Fruit fly (Drosophila melanogaster) whole organism, embryonic: Measurements from ENCODE around the gene APC4.

Experiments
- Atf3 ChIP-seq: fragments of 200-800 bp; sonication (Bioruptor generic); optimal IDR thresholded peaks from 3 replicates; lab custom pipeline; 2016; ENCODE audit warnings: missing biosample characterization, missing genetic modification characterization
- Bgb ChIP-seq: fragments of 200-800 bp; sonication (Bioruptor generic); IDR thresholded peaks from 2 replicates; pipeline ENCODE4 v1.3.6; 2022; ENCODE audit warnings: missing biosample characterization, missing genetic modification characterization; ENCODE audit not compliant: partially characterized antibody
- CG11456 ChIP-seq: fragments of 200-800 bp; sonication (Bioruptor generic); IDR thresholded peaks from 3 replicates; pipeline ENCODE4 v1.3.6; 2022; ENCODE audit warnings: missing biosample characterization, missing genetic modification characterization
- CG12659 ChIP-seq: fragments of 200-800 bp; sonication (Bioruptor generic); optimal IDR thresholded peaks from 3 replicates; lab custom pipeline; 2017; ENCODE audit warnings: mild to moderate bottlenecking, missing biosample characterization, missing genetic modification reagents, missing genetic modification characterization
- CG14860 ChIP-seq: fragments of 200-800 bp; sonication (Bioruptor generic); IDR thresholded peaks from 3 replicates; pipeline ENCODE4 v1.3.6; 2022; ENCODE audit warnings: missing biosample characterization, missing genetic modification characterization; ENCODE audit not compliant: partially characterized antibody
- CG1603 ChIP-seq: fragments of 200-800 bp; sonication (Bioruptor generic); optimal IDR thresholded peaks from 2 replicates; lab custom pipeline; 2019; ENCODE audit warnings: missing biosample characterization, mild to moderate bottlenecking, missing genetic modification characterization, moderate library complexity
- CG16813 ChIP-seq: fragments of 200-800 bp; sonication (Bioruptor generic); IDR thresholded peaks from 3 replicates; pipeline ENCODE4 v1.3.6; 2022; ENCODE audit warnings: missing biosample characterization, missing genetic modification characterization; ENCODE audit not compliant: partially characterized antibody
- CG17186 ChIP-seq: fragments of 200-800 bp; sonication (Bioruptor generic); optimal IDR thresholded peaks from 3 replicates; lab custom pipeline; 2017; ENCODE audit warnings: missing biosample characterization, missing genetic modification reagents, missing genetic modification characterization
- CG17829 ChIP-seq: fragments of 200-800 bp; optimal IDR thresholded peaks from 2 replicates; lab custom pipeline; 2019; ENCODE audit warnings: missing biosample characterization, mild to moderate bottlenecking, missing genetic modification characterization, moderate library complexity
- CG2116 ChIP-seq: fragments of 200-800 bp; sonication (Bioruptor generic); optimal IDR thresholded peaks from 3 replicates; lab custom pipeline; 2018; ENCODE audit warnings: missing biosample characterization, mild to moderate bottlenecking, missing genetic modification characterization
- CG2712 ChIP-seq: fragments of 200-800 bp; optimal IDR thresholded peaks from 3 replicates; lab custom pipeline; 2019; ENCODE audit warnings: missing biosample characterization, mild to moderate bottlenecking, missing genetic modification characterization, moderate library complexity
- CG33213 ChIP-seq: fragments of 200-800 bp; sonication (Bioruptor generic); optimal IDR thresholded peaks from 3 replicates; lab custom pipeline; 2016; ENCODE audit warnings: missing biosample characterization, missing genetic modification characterization
- CG33557 ChIP-seq: fragments of 200-800 bp; sonication (Bioruptor generic); optimal IDR thresholded peaks from 2 replicates; lab custom pipeline; 2019; ENCODE audit warnings: missing biosample characterization, mild to moderate bottlenecking, missing genetic modification characterization, moderate library complexity
- CG34422 ChIP-seq: fragments of 200-800 bp; sonication (Bioruptor generic); IDR thresholded peaks from 3 replicates; pipeline ENCODE4 v1.3.6; 2022; ENCODE audit warnings: missing biosample characterization, missing genetic modification characterization
- CG42726 ChIP-seq: fragments of 200-800 bp; sonication (Bioruptor generic); IDR thresholded peaks from 2 replicates; pipeline ENCODE4 v1.3.6; 2022; ENCODE audit warnings: missing biosample characterization, missing genetic modification characterization; ENCODE audit not compliant: partially characterized antibody
- CG6791 ChIP-seq: fragments of 200-800 bp; sonication (Bioruptor generic); IDR thresholded peaks from 3 replicates; pipeline ENCODE4 v1.3.6; 2022; ENCODE audit warnings: missing biosample characterization, missing genetic modification characterization; ENCODE audit not compliant: partially characterized antibody
- CG9797 ChIP-seq: fragments of 200-800 bp; sonication (Bioruptor generic); optimal IDR thresholded peaks from 3 replicates; lab custom pipeline; 2018; ENCODE audit warnings: missing biosample characterization, mild to moderate bottlenecking, missing genetic modification characterization
- CTCF ChIP-seq: fragments of 200-800 bp; sonication (Bioruptor generic); optimal IDR thresholded peaks from 2 replicates; lab custom pipeline; 2017; ENCODE audit warnings: missing biosample characterization, mild to moderate bottlenecking, missing genetic modification characterization, moderate library complexity
- Deaf1 ChIP-seq: fragments of 200-800 bp; optimal IDR thresholded peaks from 3 replicates; lab custom pipeline; 2019; ENCODE audit warnings: missing biosample characterization, mild to moderate bottlenecking, missing genetic modification characterization, moderate library complexity
- Dfd ChIP-seq, 2 experiments: fragments of >200 bp; optimal IDR thresholded peaks; 2 replicates each; lab custom pipeline; 2017; ENCODE audit warnings: missing biosample characterization in 2 of 2, missing genetic modification characterization in 2 of 2
- Dp ChIP-seq: fragments of 200-800 bp; sonication (Bioruptor generic); optimal IDR thresholded peaks from 2 replicates; lab custom pipeline; 2018; ENCODE audit warnings: missing biosample characterization, mild to moderate bottlenecking, missing genetic modification characterization, moderate library complexity
- Dref ChIP-seq: fragments of 200-800 bp; sonication (Bioruptor generic); IDR thresholded peaks from 2 replicates; pipeline ENCODE4 v1.3.6; 2022; ENCODE audit warnings: missing biosample characterization, missing genetic modification characterization
- Ets97D ChIP-seq: fragments of 200-800 bp; sonication (Bioruptor generic); optimal IDR thresholded peaks from 3 replicates; lab custom pipeline; 2016; ENCODE audit warnings: missing biosample characterization, missing genetic modification characterization
- Fer1 ChIP-seq: fragments of 200-800 bp; sonication (Bioruptor generic); optimal IDR thresholded peaks from 2 replicates; lab custom pipeline; 2017; ENCODE audit warnings: missing biosample characterization, mild to moderate bottlenecking, missing genetic modification characterization
- HLH4C ChIP-seq: fragments of 200-800 bp; sonication (Bioruptor generic); IDR thresholded peaks from 3 replicates; pipeline ENCODE4 v1.3.6; 2022; ENCODE audit warnings: missing biosample characterization, missing genetic modification characterization; ENCODE audit not compliant: partially characterized antibody
- MBD-R2 ChIP-seq: fragments of 200-800 bp; sonication (Bioruptor generic); IDR thresholded peaks from 2 replicates; pipeline ENCODE4 v1.3.6; 2022; ENCODE audit warnings: missing biosample characterization, missing genetic modification characterization
- Med ChIP-seq: fragments of 200-800 bp; sonication (Bioruptor generic); peaks from one replicate; lab custom pipeline; 2016; ENCODE audit warnings: missing biosample characterization, missing genetic modification characterization, mild to moderate bottlenecking, inconsistent platforms, moderate library complexity
- Myb ChIP-seq: fragments of 200-800 bp; sonication (Bioruptor generic); optimal IDR thresholded peaks from 2 replicates; lab custom pipeline; 2016; ENCODE audit warnings: missing biosample characterization, missing genetic modification characterization
- Opbp ChIP-seq: fragments of 200-800 bp; sonication (Bioruptor generic); IDR thresholded peaks from 3 replicates; pipeline ENCODE4 v1.3.6; 2022; ENCODE audit warnings: missing biosample characterization, missing genetic modification characterization; ENCODE audit not compliant: partially characterized antibody
- Optix ChIP-seq: fragments of 200-800 bp; sonication (Bioruptor generic); IDR thresholded peaks from 3 replicates; pipeline ENCODE4 v1.3.6; 2022; ENCODE audit warnings: missing biosample characterization, missing genetic modification characterization
- Sry-δ ChIP-seq: fragments of 200-800 bp; sonication (Bioruptor generic); optimal IDR thresholded peaks from 2 replicates; lab custom pipeline; 2016; ENCODE audit warnings: missing biosample characterization, missing genetic modification characterization
- bigmax ChIP-seq: fragments of 200-800 bp; sonication (Bioruptor generic); optimal IDR thresholded peaks from 2 replicates; lab custom pipeline; 2018; ENCODE audit warnings: missing biosample characterization, mild to moderate bottlenecking, missing genetic modification characterization
- chinmo ChIP-seq: fragments of 200-800 bp; sonication (Bioruptor generic); IDR thresholded peaks from 4 replicates; pipeline ENCODE4 v1.3.6; 2022; ENCODE audit warnings: missing biosample characterization, missing genetic modification characterization; ENCODE audit not compliant: partially characterized antibody
- dm ChIP-seq: fragments of 200-800 bp; sonication (Bioruptor generic); optimal IDR thresholded peaks from 3 replicates; lab custom pipeline; 2016; ENCODE audit warnings: missing biosample characterization, missing genetic modification characterization
- gce ChIP-seq: fragments of 200-800 bp; sonication (Bioruptor generic); IDR thresholded peaks from 3 replicates; pipeline ENCODE4 v1.3.6; 2022; ENCODE audit warnings: missing biosample characterization, missing genetic modification characterization
- gfzf ChIP-seq: fragments of 200-800 bp; sonication (Bioruptor generic); optimal IDR thresholded peaks from 2 replicates; lab custom pipeline; 2016; ENCODE audit warnings: missing biosample characterization, mild to moderate bottlenecking, missing genetic modification characterization, moderate library complexity
- hbn ChIP-seq: fragments of 200-800 bp; sonication (Bioruptor generic); IDR thresholded peaks from 2 replicates; pipeline ENCODE4 v1.3.6; 2022; ENCODE audit warnings: missing biosample characterization, missing genetic modification characterization; ENCODE audit not compliant: partially characterized antibody
- insv ChIP-seq, 2 experiments: fragments of 200-800 bp; sonication (Bioruptor generic); optimal IDR thresholded peaks; 3 replicates each; lab custom pipeline; 2016 to 2018; ENCODE audit warnings: missing biosample characterization in 2 of 2, missing genetic modification characterization in 2 of 2
- lab ChIP-seq: fragments of 200-800 bp; sonication (Bioruptor generic); optimal IDR thresholded peaks from 3 replicates; lab custom pipeline; 2017; ENCODE audit warnings: missing biosample characterization, missing genetic modification characterization, mild to moderate bottlenecking, moderate library complexity, missing genetic modification reagents
- mld ChIP-seq: fragments of 200-800 bp; sonication (Bioruptor generic); IDR thresholded peaks from 3 replicates; pipeline ENCODE4 v1.3.6; 2022; ENCODE audit warnings: missing biosample characterization, missing genetic modification characterization; ENCODE audit not compliant: partially characterized antibody
- nmo ChIP-seq: fragments of 200-800 bp; sonication (Bioruptor generic); optimal IDR thresholded peaks from 2 replicates; lab custom pipeline; 2018; ENCODE audit warnings: missing biosample characterization, mild to moderate bottlenecking, missing genetic modification characterization, moderate library complexity
- phol ChIP-seq: fragments of 200-800 bp; sonication (Bioruptor generic); optimal IDR thresholded peaks from 3 replicates; lab custom pipeline; 2018; ENCODE audit warnings: missing biosample characterization, mild to moderate bottlenecking, missing genetic modification characterization, moderate library complexity
- pita ChIP-seq: fragments of 200-800 bp; sonication (Bioruptor generic); optimal IDR thresholded peaks from 2 replicates; lab custom pipeline; 2017; ENCODE audit warnings: missing biosample characterization, mild to moderate bottlenecking, missing genetic modification characterization
- sens ChIP-seq: fragments of 200-800 bp; sonication (Bioruptor generic); peaks from one replicate; lab custom pipeline; 2016; ENCODE audit warnings: missing biosample characterization, missing genetic modification characterization
- stwl ChIP-seq: fragments of 200-800 bp; sonication (Bioruptor generic); optimal IDR thresholded peaks from 3 replicates; lab custom pipeline; 2018; ENCODE audit warnings: missing biosample characterization, mild to moderate bottlenecking, missing genetic modification characterization, moderate library complexity
- tll ChIP-seq, 2 experiments: fragments of 200-800 bp in 1 of 2; fragments of >200 bp in 1 of 2; sonication (Bioruptor generic) in 1 of 2; optimal IDR thresholded peaks; 2 replicates each; lab custom pipeline; 2017 to 2019; ENCODE audit warnings: missing biosample characterization in 2 of 2, missing genetic modification characterization in 2 of 2, mild to moderate bottlenecking in 1 of 2, moderate library complexity in 1 of 2
- vnd ChIP-seq: fragments of 200-800 bp; sonication (Bioruptor generic); IDR thresholded peaks from 3 replicates; pipeline ENCODE4 v1.3.6; 2022; ENCODE audit warnings: missing biosample characterization, missing genetic modification characterization; ENCODE audit not compliant: partially characterized antibody

The APC4 gene

DNA sequence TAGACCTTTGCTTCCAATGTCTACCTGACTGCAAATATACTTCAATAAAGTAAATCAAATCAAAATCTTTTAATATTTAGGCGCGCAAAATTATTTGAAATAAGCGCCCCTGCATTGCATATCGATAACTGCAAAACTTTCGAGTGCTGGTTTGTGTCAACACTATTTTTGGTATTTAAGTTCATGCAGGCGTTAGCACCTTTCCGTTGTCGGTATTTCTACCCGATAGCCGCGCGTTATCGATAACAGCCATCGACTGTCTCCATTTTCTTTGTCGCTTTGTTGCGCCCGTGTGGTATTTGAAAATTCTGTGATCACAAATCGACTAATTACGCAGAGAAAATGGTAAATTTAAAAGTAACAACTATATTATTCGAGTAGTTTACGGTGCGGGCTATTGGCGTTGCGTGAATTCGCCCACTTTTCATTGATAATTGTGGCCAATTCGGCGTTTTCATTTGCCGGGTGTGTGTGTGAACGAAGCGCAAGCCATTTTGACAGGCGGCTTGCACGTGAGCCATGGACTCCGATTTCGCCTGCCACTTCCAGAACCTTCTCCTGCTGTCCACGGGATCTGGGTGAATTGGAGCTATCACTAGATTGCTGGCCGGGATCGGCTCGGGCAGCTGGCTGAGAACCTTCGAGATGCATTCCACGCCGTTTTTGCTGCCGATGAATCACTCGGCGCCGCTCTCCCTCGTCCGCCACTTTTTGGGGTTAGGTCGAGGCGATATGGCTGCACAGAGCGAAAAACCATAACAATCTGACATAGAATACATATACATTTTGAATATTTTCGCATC is 6.7 kb downstream of the APC4 start, which contains the start of gene CCT2:
Gene CCT2, plus strand, starts transcription at position 260 of the 803 bp plus-strand sequence.
- TF ChIP-seq Dp (GFP tag; lab: Kevin White, UChicago) (peak; percentile 87), CG33557 (GFP tag; lab: Kevin White, UChicago) (no peak), pita (peak; percentile 50), chinmo (GFP tag; lab: Robert Waterston, UW) (peak; percentile 62; the same call in 1 of the 4 replicates), Dfd (GFP tag; optimal IDR thresholded peaks at IDR 0.05; lab: Kevin White, UChicago) (no peak), phol (tag; lab: Kevin White, UChicago) (peak; percentile 91), CG17186 (GFP tag; lab: Kevin White, UChicago) (peak; percentile 59), CG16813 (GFP tag; lab: Robert Waterston, UW) (peak; percentile 63; the same call in 2 of the 3 replicates), Dref (GFP tag; lab: Robert Waterston, UW) (peak; percentile 97), CG42726 (GFP tag; lab: Robert Waterston, UW) (0 out of 2 replicates have a peak, but pooled peaks have one; percentile 28), Optix (GFP tag; lab: Robert Waterston, UW) (no peak), gfzf (GFP tag; lab: Kevin White, UChicago) (peak; percentile 93), CG12659 (GFP tag; lab: Kevin White, UChicago) (peak; percentile 8), Myb (GFP tag; lab: Kevin White, UChicago) (peak; percentile 56), vnd (GFP tag; lab: Robert Waterston, UW) (peak; percentile 66), CG34422 (GFP tag; lab: Robert Waterston, UW) (peak; percentile 62; the same call in 2 of the 3 replicates), CTCF (peak; percentile 0), Sry-δ (GFP tag; lab: Kevin White, UChicago) (peak; percentile 80), gce (GFP tag; lab: Robert Waterston, UW) (no peak), CG6791 (GFP tag; lab: Robert Waterston, UW) (peak; percentile 68; the same call in 2 of the 3 replicates), lab (GFP tag; lab: Kevin White, UChicago) (no peak), mld (GFP tag; lab: Robert Waterston, UW) (0 out of 3 replicates have a peak, but pooled peaks have one; percentile 23), CG1603 (peak; percentile 57), CG17829 (peak; percentile 27), CG33213 (GFP tag; lab: Kevin White, UChicago) (peak; percentile 41), Deaf1 (tag; lab: Kevin White, UChicago) (no peak), sens (peak; percentile 80), Bgb (GFP tag; lab: Robert Waterston, UW) (peak; percentile 66; the same call in 1 of the 2 replicates), Opbp (GFP tag; lab: Robert Waterston, UW) (peak; percentile 73), CG2712 (peak; percentile 10), CG11456 (GFP tag; lab: Robert Waterston, UW) (no peak), bigmax (GFP tag; lab: Kevin White, UChicago) (peak; percentile 95), Ets97D (GFP tag; lab: Kevin White, UChicago) (peak; percentile 67), Med (peak; percentile 75), CG14860 (GFP tag; lab: Robert Waterston, UW) (peak; percentile 65; the same call in 2 of the 3 replicates), CG2116 (GFP tag; lab: Kevin White, UChicago) (peak; percentile 86), hbn (GFP tag; lab: Robert Waterston, UW) (peak; percentile 57), MBD-R2 (GFP tag; lab: Robert Waterston, UW) (peak; percentile 22; the same call in 1 of the 2 replicates), stwl (peak; percentile 31), dm (GFP tag; lab: Kevin White, UChicago) (peak; percentile 71), HLH4C (GFP tag; lab: Robert Waterston, UW) (peak; percentile 76), Fer1 (GFP tag; lab: Kevin White, UChicago) (peak; percentile 5), Atf3 (GFP tag; lab: Kevin White, UChicago) (no peak), CG9797 (peak; percentile 94), tll (GFP tag; optimal IDR thresholded peaks at IDR 0.05; lab: Kevin White, UChicago) (no peak), nmo (GFP tag; lab: Kevin White, UChicago) (peak; percentile 6), insv (GFP tag; optimal IDR thresholded peaks at IDR 0.05; lab: Kevin White, UChicago) (peak in 1 of 2 experiments; percentile 12)
